Worm (Caenorhabditis elegans): Measurements from ENCODE around the gene Y43F4A.1.

ce11 chrIII:13260344-13260743, 37.5 kb downstream of the Y43F4A.1 start:
- no peak for TF ChIP-seq ces-1 (GFP tag; optimal IDR thresholded peaks at IDR 0.05)
- no peak for TF ChIP-seq nhr-76 (tag; optimal IDR thresholded peaks at IDR 0.05)
- no peak for TF ChIP-seq nhr-237 (tag; optimal IDR thresholded peaks at IDR 0.05)
- TF ChIP-seq sem-2 (GFP tag; optimal IDR thresholded peaks at IDR 0.05), result no peak
